Worm (Caenorhabditis elegans) whole organism, mixed stage, embryonic: ENCODE measurements around the gene T05C7.5.
"Not testable (repeated sequence)": the region's sequence is repeated elsewhere in the genome, so short reads cannot be mapped to it uniquely, and the experiment has no call there.

Experiments
- lsy-2 ChIP-seq: fragments of 150-350 bp; optimal IDR thresholded peaks from 2 replicates; lab custom pipeline; 2014; ENCODE audit warnings: missing biosample characterization, missing genetic modification characterization
- mep-1 ChIP-seq: fragments of 150-350 bp; optimal IDR thresholded peaks from 2 replicates; lab custom pipeline; 2017; ENCODE audit warnings: missing biosample characterization, missing genetic modification reagents, missing genetic modification characterization, inconsistent platforms
- nhr-237 ChIP-seq: fragments of 150-350 bp; optimal IDR thresholded peaks from 2 replicates; lab custom pipeline; 2014; ENCODE audit warnings: missing biosample characterization, missing genetic modification characterization
- nhr-28 ChIP-seq: fragments of 150-350 bp; optimal IDR thresholded peaks from 2 replicates; lab custom pipeline; 2014; ENCODE audit warnings: missing biosample characterization, missing genetic modification characterization

DNA sequence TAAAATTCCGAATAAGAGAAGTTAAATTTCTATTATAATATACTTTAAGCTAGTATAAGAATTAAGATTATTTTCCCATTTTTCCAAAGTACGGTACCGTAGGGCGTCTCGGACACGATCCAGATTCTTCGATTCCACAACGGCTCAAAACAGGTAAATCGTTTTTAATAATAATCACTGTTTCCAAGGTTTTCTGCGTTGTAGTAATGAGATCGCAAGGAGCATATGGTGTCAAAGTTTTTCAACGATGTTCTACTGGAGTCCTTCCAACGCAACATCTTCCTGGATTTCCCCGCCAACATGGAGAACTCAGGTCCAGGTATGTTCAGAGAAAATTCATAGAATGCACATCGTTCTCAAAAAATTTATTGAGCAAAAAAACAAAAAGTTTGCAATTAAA, 2.7 kb upstream of the T05C7.5 start, which contains the start of gene T05C7.7:
- TF ChIP-seq lsy-2 (tag; lab: Kevin White, UChicago); nhr-237 (tag; lab: Kevin White, UChicago); mep-1; nhr-28: not testable (repeated sequence)
